Worm (Caenorhabditis elegans) whole organism, midembryonic: Measurements from ENCODE around the gene srx-60.

Experiments used
- T22C8.4 ChIP-seq: fragments of 200-800 bp; sonication (Bioruptor generic); IDR thresholded peaks from 2 replicates; pipeline ENCODE4 v1.3.6; 2022; ENCODE audit warnings: missing genetic modification characterization, missing compliant biosample characterization
- cog-1 ChIP-seq: sonication (generic microtip); optimal IDR thresholded peaks from 2 replicates; lab custom pipeline; 2016; ENCODE audit warnings: missing genetic modification characterization, missing compliant biosample characterization
- flt-1 ChIP-seq: fragments of 200-800 bp; sonication (Bioruptor generic); IDR thresholded peaks from 2 replicates; pipeline ENCODE4 v1.3.6; 2022; ENCODE audit warnings: missing genetic modification characterization, missing compliant biosample characterization
- klf-2 ChIP-seq: fragments of 200-800 bp; sonication (Bioruptor generic); conservative IDR thresholded peaks from 2 replicates; pipeline ENCODE4 v1.3.6; 2022; ENCODE audit warnings: missing genetic modification reagents, missing genetic modification characterization, missing compliant biosample characterization
- med-1 ChIP-seq: sonication (generic microtip); optimal IDR thresholded peaks from 2 replicates; lab custom pipeline; 2017; ENCODE audit warnings: missing genetic modification characterization, mild to moderate bottlenecking, missing compliant biosample characterization, antibody characterized with exemption, missing genetic modification reagents; ENCODE audit not compliant: insufficient read depth
- ref-1 ChIP-seq: fragments of 200-800 bp; sonication (Bioruptor generic); conservative IDR thresholded peaks from 2 replicates; pipeline ENCODE4 v1.3.6; 2022; ENCODE audit warnings: missing genetic modification reagents, missing genetic modification characterization, missing compliant biosample characterization
- tab-1 ChIP-seq: fragments of 200-800 bp; sonication (Bioruptor generic); IDR thresholded peaks from 2 replicates; pipeline ENCODE4 v1.3.6; 2022; ENCODE audit warnings: missing genetic modification characterization, missing compliant biosample characterization
- ztf-23 ChIP-seq: fragments of 200-800 bp; sonication (Bioruptor generic); IDR thresholded peaks from 2 replicates; pipeline ENCODE4 v1.3.6; 2022; ENCODE audit warnings: missing genetic modification reagents, missing genetic modification characterization, missing compliant biosample characterization
- ztf-29 ChIP-seq: fragments of 200-800 bp; sonication (Bioruptor generic); IDR thresholded peaks from 2 replicates; pipeline ENCODE4 v1.3.6; 2022; ENCODE audit warnings: missing genetic modification reagents, missing genetic modification characterization, missing compliant biosample characterization

Gene srx-60

DNA sequence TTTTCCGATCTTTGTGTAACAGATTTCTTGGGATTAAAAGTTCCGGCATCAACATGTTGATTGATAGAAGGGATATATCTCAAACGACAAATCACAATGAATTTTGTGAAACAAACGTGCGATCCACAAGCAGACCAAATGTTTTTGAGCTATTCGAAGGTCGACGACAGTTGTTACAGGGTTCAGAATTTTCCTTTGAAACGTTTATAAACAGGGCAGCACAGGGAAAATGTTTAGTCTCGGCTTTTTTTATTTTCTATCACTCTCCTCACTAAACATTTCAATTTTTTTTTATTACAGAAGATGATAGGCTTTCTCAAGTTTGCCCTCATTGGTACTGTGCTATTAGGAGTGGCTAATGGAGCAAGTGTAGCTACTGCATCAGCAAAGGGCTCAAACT, 35.7 kb upstream of the srx-60 start, which contains the start of gene exc-13:
Gene exc-13, plus strand, starts transcription at position 301 of the 400 bp plus-strand sequence.
- TF ChIP-seq med-1 (no peak), ztf-29 (GFP tag; lab: Robert Waterston, UW) (no peak)

DNA sequence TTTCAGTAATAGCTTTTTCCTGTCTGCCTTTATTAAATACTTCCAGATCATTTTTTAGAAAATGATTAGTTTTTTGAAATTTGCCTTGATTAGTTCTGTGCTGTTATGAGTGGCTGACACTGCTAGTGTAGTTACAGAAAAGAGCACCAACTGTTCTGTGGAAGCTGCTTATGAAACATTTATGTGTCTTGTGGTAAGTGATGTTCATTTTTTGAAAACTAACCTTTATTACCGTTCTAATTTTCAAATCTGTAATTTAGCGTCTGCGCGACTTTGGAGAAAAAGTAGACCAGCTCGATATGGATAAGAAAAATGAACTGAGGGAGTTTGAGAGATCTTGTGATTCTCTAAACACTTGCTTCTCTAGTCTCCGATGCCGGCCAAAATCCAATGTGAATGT, 31.1 kb upstream of the srx-60 start, which contains the start of gene srj-14:
Gene srj-14, plus strand, starts transcription at position 131 of the 400 bp plus-strand sequence.
- no peak for TF ChIP-seq ztf-23 (GFP tag; lab: Robert Waterston, UW)
- TF ChIP-seq ztf-29 (GFP tag; lab: Robert Waterston, UW) = no peak
- TF ChIP-seq cog-1 = no peak
- no peak for TF ChIP-seq klf-2 (GFP tag; lab: Robert Waterston, UW)
- no peak for TF ChIP-seq T22C8.4 (GFP tag; lab: Robert Waterston, UW)
- TF ChIP-seq flt-1 (GFP tag; lab: Robert Waterston, UW) = no peak
- TF ChIP-seq ref-1 (GFP tag; lab: Robert Waterston, UW) = no peak
- TF ChIP-seq tab-1 (GFP tag; lab: Robert Waterston, UW) = no peak
- no peak for TF ChIP-seq med-1

DNA sequence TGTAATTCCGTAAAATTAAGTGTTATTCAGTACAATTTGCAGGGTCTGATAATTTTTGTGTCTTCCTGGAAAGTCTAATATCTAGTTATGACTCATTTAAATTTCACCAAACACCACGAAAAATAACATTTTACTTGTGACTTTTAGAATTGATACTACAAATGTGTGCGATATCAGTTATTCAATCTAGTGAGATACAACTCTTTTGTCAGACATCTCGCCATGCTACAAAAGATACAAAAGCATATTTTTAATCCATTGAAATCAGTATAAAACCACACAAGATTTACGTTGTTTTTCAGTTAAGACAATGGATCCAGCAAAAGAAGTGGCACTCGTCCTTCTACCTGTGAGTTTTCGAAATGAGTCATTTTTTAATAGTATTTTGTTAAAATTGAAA, 26.6 kb upstream of the srx-60 start, which contains the start of gene srx-56:
Gene srx-56, plus strand, starts transcription at position 301 of the 400 bp plus-strand sequence.
- TF ChIP-seq klf-2 (GFP tag; lab: Robert Waterston, UW) = no peak

DNA sequence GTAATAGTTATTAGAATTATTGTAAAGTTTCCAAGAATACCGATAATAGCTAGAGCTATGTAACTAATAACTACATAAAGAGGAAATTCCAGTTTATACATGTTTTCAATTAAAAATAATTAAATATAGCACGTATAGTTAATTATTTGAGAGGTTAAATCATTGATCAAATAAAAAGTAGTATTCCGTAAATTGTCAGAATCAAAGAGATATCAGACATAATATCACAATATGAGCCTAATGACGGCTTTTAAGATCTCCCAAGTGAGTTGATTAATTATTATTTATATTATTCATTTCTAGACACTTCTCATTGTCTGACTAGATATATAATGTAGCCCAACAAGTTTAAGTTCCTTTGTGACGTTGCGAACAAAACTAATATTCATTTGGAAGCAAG, 21.3 kb upstream of the srx-60 start, which contains the start of gene srsx-24:
Gene srsx-24, minus strand, starts transcription at position 101 of the 400 bp plus-strand sequence.
- TF ChIP-seq cog-1 (no peak), med-1 (no peak), ref-1 (GFP tag; lab: Robert Waterston, UW) (no peak), klf-2 (GFP tag; lab: Robert Waterston, UW) (no peak), tab-1 (GFP tag; lab: Robert Waterston, UW) (no peak)

DNA sequence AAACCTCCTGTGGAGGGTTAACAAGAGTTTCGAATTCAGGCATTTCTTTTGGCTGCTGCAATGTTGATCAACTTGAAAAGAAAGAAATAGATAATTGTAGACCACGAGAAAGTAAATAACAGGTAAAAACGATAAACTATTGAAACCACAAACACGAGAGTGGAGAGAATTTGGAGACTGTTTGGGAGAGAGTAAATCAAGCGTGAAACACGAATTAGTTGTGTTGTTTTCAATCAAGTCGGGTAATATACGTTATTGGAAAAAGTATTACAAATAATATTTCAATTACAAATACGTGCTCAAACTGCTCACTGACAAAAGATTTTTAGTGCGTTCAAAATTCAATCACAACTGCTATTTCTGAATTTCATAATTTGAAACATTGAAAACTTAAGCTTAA, 19.7 kb upstream of the srx-60 start, which contains the start of gene C03G6.17:
Gene C03G6.17, minus strand, starts transcription at position 101 of the 400 bp plus-strand sequence.
- TF ChIP-seq med-1 = no peak

DNA sequence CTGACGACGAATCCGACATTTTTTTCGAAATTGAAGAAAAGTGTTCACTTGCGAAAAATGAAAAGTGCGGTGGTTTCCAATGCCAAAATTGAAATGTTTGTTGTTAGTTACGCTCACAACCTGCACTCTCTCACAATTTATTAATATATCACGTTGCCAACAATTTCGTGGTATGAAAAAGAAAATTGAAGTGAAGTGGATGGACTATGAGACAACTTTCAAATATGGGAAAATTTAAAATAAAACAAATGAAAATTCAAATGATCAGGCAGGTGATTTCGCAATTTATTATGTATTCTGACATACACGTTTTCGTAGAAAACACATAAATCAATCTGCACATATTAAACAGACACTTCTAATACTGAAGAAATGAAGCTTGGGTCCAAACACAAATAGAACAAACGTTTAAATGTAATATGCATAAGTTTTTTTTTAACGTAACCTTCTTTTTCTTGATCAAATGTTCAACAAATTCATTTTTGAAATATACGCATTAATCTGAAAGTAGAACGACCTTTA, 14.6 kb upstream of the srx-60 start, which contains the start of gene srp-6:
Gene srp-6, minus strand, starts transcription at position 51 of the 522 bp plus-strand sequence.
- TF ChIP-seq flt-1 (GFP tag; lab: Robert Waterston, UW) (no peak), ref-1 (GFP tag; lab: Robert Waterston, UW) (no peak), cog-1 (no peak), ztf-29 (GFP tag; lab: Robert Waterston, UW) (no peak), tab-1 (GFP tag; lab: Robert Waterston, UW) (no peak), T22C8.4 (GFP tag; lab: Robert Waterston, UW) (no peak), med-1 (no peak), klf-2 (GFP tag; lab: Robert Waterston, UW) (no peak), ztf-23 (GFP tag; lab: Robert Waterston, UW) (no peak)

DNA sequence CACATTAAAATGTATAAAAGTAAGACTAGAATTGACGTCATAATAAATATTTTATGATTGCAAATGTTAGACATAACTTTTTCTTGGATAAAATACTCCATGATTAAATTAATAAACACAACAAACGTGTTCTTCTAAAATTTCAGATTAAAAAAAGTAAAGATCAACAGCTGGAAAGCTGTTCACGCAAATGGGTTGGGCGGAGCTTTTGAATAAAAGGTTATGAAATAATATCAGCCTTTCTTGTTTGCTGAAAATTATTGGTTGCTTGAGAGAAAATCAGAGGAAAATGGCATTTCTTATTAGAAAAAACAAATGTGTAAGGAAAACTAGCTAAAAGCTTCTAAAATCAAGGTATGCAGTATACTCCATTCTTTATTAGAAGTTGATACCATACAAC, 12.9 kb upstream of the srx-60 start, which contains the start of gene C02H6.3:
Gene C02H6.3, minus strand, starts transcription at position 101 of the 400 bp plus-strand sequence.
- no peak for TF ChIP-seq ztf-29 (GFP tag; lab: Robert Waterston, UW)
- TF ChIP-seq cog-1 = no peak
- TF ChIP-seq med-1 = no peak
- TF ChIP-seq klf-2 (GFP tag; lab: Robert Waterston, UW) = no peak
- TF ChIP-seq T22C8.4 (GFP tag; lab: Robert Waterston, UW) = no peak
- TF ChIP-seq tab-1 (GFP tag; lab: Robert Waterston, UW) = no peak
- no peak for TF ChIP-seq flt-1 (GFP tag; lab: Robert Waterston, UW)
- no peak for TF ChIP-seq ztf-23 (GFP tag; lab: Robert Waterston, UW)
- TF ChIP-seq ref-1 (GFP tag; lab: Robert Waterston, UW) = no peak

DNA sequence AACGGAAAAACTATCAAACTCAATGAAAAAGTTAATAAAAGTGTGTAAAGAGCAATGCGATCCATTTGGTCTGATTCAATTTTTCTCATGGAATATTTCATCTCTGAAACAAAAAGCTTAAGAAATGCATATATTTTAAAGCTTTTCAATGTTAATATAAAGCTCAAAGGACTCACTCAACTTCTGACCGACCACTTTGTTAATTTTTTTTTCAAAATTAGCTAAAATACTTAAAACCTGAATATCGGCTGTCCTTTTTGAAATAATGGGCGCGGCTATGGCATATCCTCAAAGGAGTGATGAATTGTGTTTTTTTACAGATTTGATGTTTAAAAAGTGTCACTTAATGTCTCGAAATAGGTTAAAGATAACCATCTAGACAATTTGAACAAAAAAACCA, 10.9 kb upstream of the srx-60 start, which contains the start of gene C02H6.1:
Gene C02H6.1, minus strand, starts transcription at position 101 of the 400 bp plus-strand sequence.
- TF ChIP-seq ztf-23 (GFP tag; lab: Robert Waterston, UW) = no peak
- no peak for TF ChIP-seq med-1
- no peak for TF ChIP-seq ztf-29 (GFP tag; lab: Robert Waterston, UW)
- TF ChIP-seq tab-1 (GFP tag; lab: Robert Waterston, UW) = no peak
- TF ChIP-seq flt-1 (GFP tag; lab: Robert Waterston, UW) = no peak
- no peak for TF ChIP-seq klf-2 (GFP tag; lab: Robert Waterston, UW)
- no peak for TF ChIP-seq T22C8.4 (GFP tag; lab: Robert Waterston, UW)
- no peak for TF ChIP-seq cog-1
- TF ChIP-seq ref-1 (GFP tag; lab: Robert Waterston, UW) = no peak

DNA sequence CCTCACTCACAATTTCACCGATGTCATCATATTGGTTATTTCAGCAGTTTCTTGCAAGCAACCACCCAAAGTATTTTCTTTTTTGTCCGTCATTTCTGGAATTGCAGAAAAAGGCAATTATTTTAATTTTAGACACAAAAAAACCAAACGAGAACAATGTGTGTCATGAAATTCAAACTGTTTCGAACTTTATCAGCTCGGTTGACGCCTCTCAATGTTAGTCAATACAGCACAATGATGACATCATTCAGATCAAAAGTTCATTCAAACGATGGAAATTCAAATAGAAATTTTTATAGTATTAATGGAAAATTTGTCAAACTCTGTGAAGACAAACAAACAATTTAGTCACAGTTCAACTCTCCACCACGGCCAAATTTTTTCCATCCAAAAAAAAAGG, 8.8 kb upstream of the srx-60 start, which contains the start of gene fbxa-105:
Gene fbxa-105, minus strand, starts transcription at position 97 of the 400 bp plus-strand sequence.
- TF ChIP-seq cog-1 (no peak), med-1 (no peak), T22C8.4 (GFP tag; lab: Robert Waterston, UW) (no peak), ztf-29 (GFP tag; lab: Robert Waterston, UW) (no peak), tab-1 (GFP tag; lab: Robert Waterston, UW) (no peak), klf-2 (GFP tag; lab: Robert Waterston, UW) (no peak), ztf-23 (GFP tag; lab: Robert Waterston, UW) (no peak), flt-1 (GFP tag; lab: Robert Waterston, UW) (no peak), ref-1 (GFP tag; lab: Robert Waterston, UW) (no peak)

DNA sequence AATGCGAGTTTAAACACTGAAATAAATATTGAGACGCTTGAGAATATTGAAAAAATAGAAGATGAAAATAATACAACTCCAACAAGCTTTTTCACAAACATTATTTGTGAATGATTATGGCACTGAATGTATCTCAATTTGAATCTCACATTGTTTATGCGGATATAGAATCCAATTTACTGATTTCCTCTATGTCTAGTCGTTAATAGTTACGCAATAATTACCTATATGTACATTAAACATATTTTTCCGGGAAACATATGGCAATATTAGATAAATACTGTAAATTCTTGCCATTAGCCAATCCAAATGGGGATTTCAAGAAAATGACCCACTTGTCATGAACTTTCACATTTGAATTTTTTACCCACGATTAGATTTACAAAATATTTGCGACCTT, 5.3 kb upstream of the srx-60 start, which contains the start of gene srx-9:
Gene srx-9, minus strand, starts transcription at position 101 of the 400 bp plus-strand sequence.
- TF ChIP-seq flt-1 (GFP tag; lab: Robert Waterston, UW) (no peak), ref-1 (GFP tag; lab: Robert Waterston, UW) (no peak), klf-2 (GFP tag; lab: Robert Waterston, UW) (no peak), ztf-29 (GFP tag; lab: Robert Waterston, UW) (no peak), T22C8.4 (GFP tag; lab: Robert Waterston, UW) (no peak), med-1 (no peak), ztf-23 (GFP tag; lab: Robert Waterston, UW) (no peak), tab-1 (GFP tag; lab: Robert Waterston, UW) (no peak), cog-1 (no peak)
